Worm (Caenorhabditis elegans) whole organism, L3 larva: Measurements from ENCODE around the gene kbp-1.

ENCODE experiments used
- ceh-16 ChIP-seq: sonication (generic microtip); optimal IDR thresholded peaks from 2 replicates; lab custom pipeline; 2017; ENCODE audit warnings: missing biosample characterization, missing genetic modification characterization
- ceh-82 ChIP-seq: fragments of 150-350 bp; optimal IDR thresholded peaks from 2 replicates; lab custom pipeline; 2014; ENCODE audit warnings: missing biosample characterization, missing genetic modification characterization
- egl-27 ChIP-seq: sonication (generic microtip); optimal IDR thresholded peaks from 4 replicates; lab custom pipeline; 2017; ENCODE audit warnings: missing biosample characterization, missing genetic modification reagents, missing genetic modification characterization
- elt-2 ChIP-seq: sonication (generic microtip); optimal IDR thresholded peaks from 2 replicates; lab custom pipeline; 2016; ENCODE audit warnings: missing genetic modification reagents, mild to moderate bottlenecking, missing genetic modification characterization, missing compliant biosample characterization
- mml-1 ChIP-seq: fragments of 150-350 bp; sonication (generic microtip); optimal IDR thresholded peaks from 3 replicates; lab custom pipeline; 2014; ENCODE audit warnings: missing biosample characterization, missing genetic modification characterization
- nhr-11 ChIP-seq: fragments of 150-350 bp; optimal IDR thresholded peaks from 2 replicates; lab custom pipeline; 2014; ENCODE audit warnings: missing biosample characterization, missing genetic modification characterization
- nhr-76 ChIP-seq: fragments of 150-350 bp; sonication (generic microtip); optimal IDR thresholded peaks from 5 replicates; lab custom pipeline; 2014; ENCODE audit warnings: missing biosample characterization, missing genetic modification characterization
- pha-4 ChIP-seq: fragments of 150-350 bp; optimal IDR thresholded peaks from 2 replicates; lab custom pipeline; 2014; ENCODE audit warnings: missing biosample characterization, missing genetic modification reagents, missing genetic modification characterization
- tbx-2 ChIP-seq: sonication (generic microtip); optimal IDR thresholded peaks from 2 replicates; lab custom pipeline; 2016; ENCODE audit warnings: mild to moderate bottlenecking, missing genetic modification characterization, missing compliant biosample characterization
- unc-62 ChIP-seq: fragments of 150-350 bp; sonication (generic microtip); optimal IDR thresholded peaks from 4 replicates; lab custom pipeline; 2014; ENCODE audit warnings: missing biosample characterization, missing genetic modification reagents, missing genetic modification characterization
- ztf-4 ChIP-seq: fragments of 150-350 bp; optimal IDR thresholded peaks from 2 replicates; lab custom pipeline; 2014; ENCODE audit warnings: missing biosample characterization, missing genetic modification characterization

ce11 chrIII:6848654-6849204 lies 20.7 kb upstream of the kbp-1 start, which contains the start of gene dhhc-5:
- TF ChIP-seq tbx-2 (no peak), ztf-4 (tag; lab: Kevin White, UChicago) (no peak), nhr-76 (tag; lab: Kevin White, UChicago) (no peak), egl-27 (tag; lab: Kevin White, UChicago) (no peak), ceh-16 (tag; lab: Kevin White, UChicago) (no peak), elt-2 (tag; lab: Kevin White, UChicago) (peak; percentile 86), mml-1 (tag; lab: Kevin White, UChicago) (no peak), unc-62 (GFP tag; lab: Kevin White, UChicago) (no peak), nhr-11 (tag; lab: Kevin White, UChicago) (no peak), pha-4 (tag; lab: Kevin White, UChicago) (no peak), ceh-82 (tag; lab: Kevin White, UChicago) (no peak)
